Fruit fly (Drosophila melanogaster) whole organism, wandering third instar larva: ENCODE data around the gene CG15506.

Experiments
- Abd-B ChIP-seq: fragments of >200 bp; optimal IDR thresholded peaks from 2 replicates; lab custom pipeline; 2017; ENCODE audit warnings: missing biosample characterization, missing genetic modification characterization
- CrebA ChIP-seq: fragments of 200-800 bp; sonication (Bioruptor generic); optimal IDR thresholded peaks from 2 replicates; lab custom pipeline; 2016; ENCODE audit warnings: missing biosample characterization, mild to moderate bottlenecking, missing genetic modification characterization, borderline replicate concordance
- dl ChIP-seq, 2 experiments: fragments of 175-275, 200-275 bp in 1 of 2; fragments of 200-275 bp in 1 of 2; sonication (Bioruptor generic); optimal IDR thresholded peaks; lab custom pipeline; 2018; ENCODE audit warnings: mild to moderate bottlenecking in 2 of 2, missing biosample characterization in 2 of 2, missing genetic modification characterization in 2 of 2, moderate library complexity in 2 of 2; ENCODE audit not compliant: partially characterized antibody in 2 of 2, insufficient read depth in 1 of 2
- fru ChIP-seq: fragments of 200-800 bp; sonication (Bioruptor generic); optimal IDR thresholded peaks from 3 replicates; lab custom pipeline; 2016; ENCODE audit warnings: missing biosample characterization, mild to moderate bottlenecking, missing genetic modification characterization
- usp ChIP-seq: fragments of >200 bp; optimal IDR thresholded peaks from 2 replicates; lab custom pipeline; 2017; ENCODE audit warnings: missing biosample characterization, missing genetic modification characterization
- woc ChIP-seq: sonication (Bioruptor generic); optimal IDR thresholded peaks from 2 replicates; lab custom pipeline; 2016; ENCODE audit warnings: missing biosample characterization, mild to moderate bottlenecking, missing genetic modification characterization

DNA sequence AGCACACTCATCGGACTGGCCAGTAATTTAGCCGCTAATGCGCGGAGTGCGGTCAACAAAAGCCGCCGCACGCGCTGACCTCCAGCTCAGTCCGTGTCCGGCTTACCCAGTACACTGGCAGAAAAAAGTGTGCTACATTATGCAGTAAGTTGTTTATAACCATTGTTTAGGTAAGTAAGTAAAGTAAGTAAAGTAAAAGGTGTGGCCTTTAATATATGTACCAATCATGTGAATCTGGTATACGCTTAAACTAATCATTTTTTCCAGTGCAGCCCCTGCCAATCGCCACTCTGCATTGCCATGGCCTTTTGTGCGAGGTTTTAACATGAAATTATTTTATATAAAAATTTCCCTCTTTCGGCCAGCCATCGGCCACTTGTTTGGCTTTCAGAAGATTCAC is 7.0 kb upstream of the CG15506 start:
- no peak for TF ChIP-seq usp (GFP tag; lab: Kevin White, UChicago)
- TF ChIP-seq woc (GFP tag; lab: Kevin White, UChicago): no peak
- no peak for TF ChIP-seq fru (GFP tag; lab: Kevin White, UChicago)
- TF ChIP-seq Abd-B (GFP tag; lab: Kevin White, UChicago): no peak
- TF ChIP-seq CrebA (GFP tag; lab: Kevin White, UChicago): no peak
- no peak for TF ChIP-seq dl (GFP tag; optimal IDR thresholded peaks at IDR 0.05; lab: Kevin White, UChicago; ENCODE audit: insufficient read depth in 1 of 2, partially characterized antibody in 2 of 2)
